Worm (Caenorhabditis elegans) whole organism, dauer: Measurements from ENCODE around the gene Y42H9AR.4.
"Not testable (repeated sequence)": the region's sequence is repeated elsewhere in the genome, so short reads cannot be mapped to it uniquely, and the experiment has no call there.

Experiments used
- unc-62 ChIP-seq: sonication (generic microtip); optimal IDR thresholded peaks from 2 replicates; lab custom pipeline; 2017; ENCODE audit warnings: missing biosample characterization, missing genetic modification reagents, missing genetic modification characterization

Y42H9AR.4 gene

DNA sequence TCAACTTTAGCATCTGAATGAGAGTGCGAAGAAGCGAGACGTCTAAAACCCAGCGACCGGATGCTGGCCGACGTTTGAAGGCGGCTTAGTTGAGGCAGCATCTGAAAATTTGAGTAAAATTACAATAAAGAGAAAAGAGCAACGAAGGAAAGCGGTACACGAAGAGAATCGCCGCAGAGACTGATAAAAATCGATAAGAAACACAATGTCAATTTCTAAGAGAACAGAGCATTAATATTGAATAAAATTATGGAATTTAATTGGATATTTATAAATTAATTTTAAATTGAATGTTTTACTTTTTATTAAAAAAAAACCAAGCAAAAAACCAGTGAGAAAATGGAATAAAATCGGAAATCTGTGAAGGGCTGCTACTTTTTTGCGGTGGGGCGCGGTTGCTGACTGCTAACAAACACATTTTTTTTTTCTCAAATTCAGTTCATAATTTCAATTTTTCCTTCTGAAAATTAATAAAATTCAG, 18.2 kb upstream of the Y42H9AR.4 start, which contains the start of the genes ndub-11 and moc-3:
Gene ndub-11 (minus strand): TSS at position 101 of the 481 bp plus-strand sequence.
Gene moc-3 (plus strand): TSS at position 431 of the 481 bp plus-strand sequence.
- no peak for TF ChIP-seq unc-62 (GFP tag; lab: Kevin White, UChicago)

- no peak for TF ChIP-seq unc-62 (GFP tag; lab: Kevin White, UChicago)
Observed at ce11 chrIV:8127430-8127829, 15.4 kb upstream of the Y42H9AR.4 start.

DNA sequence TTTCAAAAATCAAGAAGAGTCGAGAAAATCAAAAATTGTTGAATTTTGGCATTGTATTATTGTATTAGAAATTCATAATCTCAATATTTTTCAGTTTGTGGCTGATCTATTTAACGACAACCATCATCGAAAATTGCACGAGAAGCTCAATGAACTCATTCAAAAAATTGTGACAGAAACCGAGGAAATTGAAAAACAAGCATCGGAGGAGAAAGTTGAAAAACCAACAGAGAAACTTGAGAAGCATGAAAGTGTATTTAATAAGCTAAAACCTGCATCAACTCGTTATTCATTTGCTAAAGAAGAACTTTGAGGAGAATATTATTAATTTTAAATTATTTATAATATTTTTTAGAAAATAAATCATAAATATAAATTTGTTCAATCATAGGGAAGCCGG, 14.9 kb upstream of the Y42H9AR.4 start, which contains the start of gene ceph-41:
Gene ceph-41 (plus strand): TSS at position 301 of the 400 bp plus-strand sequence.
- no peak for TF ChIP-seq unc-62 (GFP tag; lab: Kevin White, UChicago)

- not testable (repeated sequence) for TF ChIP-seq unc-62 (GFP tag; lab: Kevin White, UChicago)
Observed at ce11 chrIV:8122349-8122748, 10.3 kb upstream of the Y42H9AR.4 start, which contains the start of gene erp-44.3. Gene erp-44.3 (plus strand): TSS chrIV:8122649.

- no peak for TF ChIP-seq unc-62 (GFP tag; lab: Kevin White, UChicago)
Observed at ce11 chrIV:8118790-8119189, 6.8 kb upstream of the Y42H9AR.4 start, which contains the start of gene F42G8.8. Gene F42G8.8 (plus strand): TSS chrIV:8119090.

- no peak for TF ChIP-seq unc-62 (GFP tag; lab: Kevin White, UChicago)
Observed at ce11 chrIV:8115462-8115861, 3.4 kb upstream of the Y42H9AR.4 start, which contains the start of gene irld-8. Gene irld-8 (plus strand): TSS chrIV:8115762.

DNA sequence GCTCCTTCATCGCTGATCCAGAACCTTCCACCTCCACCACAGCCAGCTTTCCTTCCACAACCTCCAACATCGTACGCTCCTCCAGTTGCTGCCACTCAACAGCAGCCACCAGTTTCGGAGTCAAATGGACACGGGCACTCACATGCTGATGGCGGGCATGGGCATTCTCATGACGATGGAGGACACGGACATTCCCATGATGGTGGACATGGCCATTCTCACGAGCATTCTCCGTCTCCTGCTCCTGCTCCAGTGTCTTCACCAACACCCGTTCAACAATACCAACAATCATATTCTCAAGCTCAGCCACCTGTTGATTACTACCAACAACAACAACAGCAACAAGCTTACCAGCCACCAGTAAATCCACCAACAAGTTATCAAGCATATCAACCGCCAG, 2.5 kb upstream of the Y42H9AR.4 start:
- TF ChIP-seq unc-62 (GFP tag; lab: Kevin White, UChicago): no peak

- no peak for TF ChIP-seq unc-62 (GFP tag; lab: Kevin White, UChicago)
Observed at ce11 chrIV:8113161-8113560, 1.1 kb upstream of the Y42H9AR.4 start, which contains the start of gene Y42H9AR.1. Gene Y42H9AR.1 (plus strand): TSS chrIV:8113393.

- no peak for TF ChIP-seq unc-62 (GFP tag; lab: Kevin White, UChicago)
Observed at ce11 chrIV:8112646-8113045, 628 bp upstream of the Y42H9AR.4 start.

DNA sequence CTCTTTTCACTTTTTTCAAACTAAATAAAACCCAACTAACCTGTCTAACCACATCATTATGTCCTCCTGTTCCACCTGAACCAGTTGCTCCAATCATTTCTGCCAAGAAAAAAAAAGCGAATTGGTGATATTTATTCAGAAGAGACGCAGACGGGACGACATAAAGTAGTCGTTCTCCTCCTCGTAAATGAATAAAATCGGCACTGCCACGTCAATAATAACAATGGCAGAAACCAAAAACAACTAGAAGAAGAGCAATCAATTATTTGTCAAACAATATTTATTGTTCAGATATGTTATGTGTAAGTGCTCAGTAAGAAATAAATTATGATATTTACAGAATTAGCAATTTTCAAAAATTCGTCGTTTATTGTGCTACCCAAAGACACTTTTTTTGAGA, 4.5 kb downstream of the Y42H9AR.4 start, which contains the start of gene rabs-5:
Gene rabs-5 (minus strand): TSS at position 101 of the 400 bp plus-strand sequence.
- TF ChIP-seq unc-62 (GFP tag; lab: Kevin White, UChicago): no peak

- no peak for TF ChIP-seq unc-62 (GFP tag; lab: Kevin White, UChicago)
Observed at ce11 chrIV:8105083-8105482, 6.9 kb downstream of the Y42H9AR.4 start.

ce11 chrIV:8103196-8103595, 8.8 kb downstream of the Y42H9AR.4 start:
- no peak for TF ChIP-seq unc-62 (GFP tag; lab: Kevin White, UChicago)

DNA sequence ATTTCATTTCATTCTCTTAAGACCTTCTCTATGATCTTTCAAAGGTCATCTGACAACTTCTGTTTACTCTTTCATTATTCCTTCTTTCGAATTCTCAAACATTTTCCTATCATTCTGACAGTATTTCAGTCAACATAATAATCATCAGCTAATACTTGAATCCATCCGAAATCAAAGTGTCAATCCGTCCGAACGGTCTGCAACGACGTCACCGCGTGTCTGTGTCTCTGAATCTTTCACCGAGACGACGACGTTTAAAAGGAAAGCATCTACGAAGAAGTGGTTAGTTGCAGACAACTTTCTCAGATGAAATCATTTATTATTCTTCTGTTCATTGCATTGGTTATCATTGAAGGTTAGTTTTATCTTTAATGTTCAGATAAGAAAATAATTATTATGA, 9.8 kb downstream of the Y42H9AR.4 start, which contains the start of gene Y42H9AR.5:
Gene Y42H9AR.5 (plus strand): TSS at position 301 of the 400 bp plus-strand sequence.
- no peak for TF ChIP-seq unc-62 (GFP tag; lab: Kevin White, UChicago)

DNA sequence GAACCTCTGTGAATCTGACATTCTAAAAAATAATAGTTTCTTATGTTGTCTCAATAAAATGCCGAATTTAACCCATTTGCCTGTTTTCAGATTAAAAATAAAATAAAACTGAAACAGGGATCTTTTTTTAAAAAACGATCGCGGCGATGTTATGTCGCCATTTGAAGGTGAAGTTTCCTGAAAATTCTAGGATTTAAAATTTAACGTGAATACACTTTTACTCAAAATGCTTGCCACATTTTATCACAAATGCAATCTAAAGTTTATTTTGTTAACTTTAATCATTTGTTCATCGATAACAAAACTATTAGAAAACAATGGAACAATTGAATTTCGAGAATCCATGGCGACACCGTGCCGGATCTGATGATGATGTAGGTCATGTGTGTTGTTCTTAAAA, 12.4 kb downstream of the Y42H9AR.4 start, which contains the start of gene Y42H9AR.2:
Gene Y42H9AR.2 (plus strand): TSS at position 301 of the 400 bp plus-strand sequence.
- TF ChIP-seq unc-62 (GFP tag; lab: Kevin White, UChicago): no peak

ce11 chrIV:8096375-8096774, 15.6 kb downstream of the Y42H9AR.4 start:
- TF ChIP-seq unc-62 (GFP tag; lab: Kevin White, UChicago): no peak

DNA sequence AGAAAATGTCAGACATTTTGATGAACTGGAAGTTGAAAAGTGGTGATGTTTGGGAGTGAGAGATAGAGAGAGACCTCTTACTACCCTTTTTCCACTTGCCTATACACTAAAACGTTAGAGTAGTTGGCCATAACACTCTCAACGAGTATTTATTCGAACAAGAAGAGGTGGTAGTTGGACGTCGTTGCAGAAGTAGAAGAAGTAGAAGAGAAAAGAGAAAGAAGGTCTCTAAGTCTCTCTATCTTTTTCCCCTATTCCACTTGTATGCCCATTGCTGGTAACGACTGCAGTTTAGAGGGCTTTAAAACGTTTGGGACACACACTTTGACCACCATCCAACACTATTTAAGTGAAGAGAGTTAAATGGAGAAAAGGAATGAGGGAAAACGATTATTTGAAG, 20.5 kb downstream of the Y42H9AR.4 start:
- TF ChIP-seq unc-62 (GFP tag; lab: Kevin White, UChicago): no peak

DNA sequence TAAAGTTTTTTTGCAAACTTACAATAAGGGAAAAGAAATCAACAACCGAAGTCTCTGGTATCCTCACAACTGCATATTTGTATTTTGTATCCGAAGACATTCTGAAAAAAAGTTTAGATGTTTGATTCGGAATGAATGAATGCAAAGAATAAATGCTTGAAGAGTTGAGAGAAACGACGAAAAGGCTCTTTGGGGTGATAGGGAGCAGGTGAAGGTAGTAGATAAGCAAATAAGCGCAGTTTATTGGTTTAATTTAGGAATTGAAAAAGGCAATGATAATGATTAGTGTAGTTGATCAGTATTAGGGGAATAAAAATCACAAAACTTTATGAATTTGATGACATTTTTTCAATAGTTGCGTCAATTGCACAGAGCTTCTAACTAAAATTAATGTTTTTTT, 25.5 kb downstream of the Y42H9AR.4 start, which contains the start of gene nsy-7:
Gene nsy-7 (minus strand): TSS at position 101 of the 400 bp plus-strand sequence.
- no peak for TF ChIP-seq unc-62 (GFP tag; lab: Kevin White, UChicago)
